Worm (Caenorhabditis elegans): ENCODE results near the gene oac-1.

oac-1 gene

DNA sequence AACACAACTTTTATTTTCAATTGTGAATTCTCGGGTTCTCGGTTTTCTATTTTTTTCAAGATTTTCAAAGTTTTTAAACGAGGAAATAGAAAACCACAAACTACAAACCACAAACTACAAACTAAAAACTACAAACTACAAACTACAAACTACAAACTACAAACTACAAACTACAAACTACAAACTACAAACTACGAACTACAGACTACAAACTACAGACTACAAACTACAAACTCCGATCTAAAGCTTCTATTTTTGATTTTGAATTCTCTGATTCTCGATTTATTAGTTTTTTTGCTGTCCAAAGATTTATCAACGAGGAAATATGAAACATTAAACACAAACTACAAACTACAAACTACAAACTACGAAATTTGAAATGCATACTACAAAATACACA is 5.5 kb downstream of the oac-1 start:
- peak; percentile 91 for TF ChIP-seq ceh-30 (tag; optimal IDR thresholded peaks at IDR 0.05)
- TF ChIP-seq odd-2 (tag; optimal IDR thresholded peaks at IDR 0.05) = no peak

DNA sequence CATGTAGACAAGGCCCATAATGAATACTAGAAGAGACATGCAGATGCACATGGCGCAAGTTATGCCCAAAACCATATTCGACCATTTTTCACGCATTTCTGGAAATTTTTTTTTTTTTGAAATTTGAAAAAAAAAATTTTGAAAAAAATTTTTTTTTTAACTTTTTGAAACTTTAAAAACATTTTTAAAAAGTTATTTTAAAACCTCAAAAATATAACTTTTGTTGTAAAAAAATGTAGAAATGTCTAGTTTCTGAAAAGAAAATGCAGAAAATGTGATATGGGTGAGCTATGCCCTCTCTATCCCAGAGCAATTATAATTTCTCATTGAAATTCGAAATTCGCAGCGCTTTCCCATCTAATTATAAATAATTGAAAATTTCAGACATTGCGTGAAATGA is 6.1 kb downstream of the oac-1 start, which contains the start of gene Y43F8B.20:
Gene Y43F8B.20 (minus strand): TSS at position 101 of the 400 bp plus-strand sequence.
- TF ChIP-seq ceh-9 (tag; optimal IDR thresholded peaks at IDR 0.05) (no peak), unc-3 (GFP tag; conservative IDR thresholded peaks at IDR 0.05) (no peak), unc-3 (tag; optimal IDR thresholded peaks at IDR 0.05) (no peak), npax-4 (tag; optimal IDR thresholded peaks at IDR 0.05) (no peak), ceh-31 (tag; optimal IDR thresholded peaks at IDR 0.05) (no peak), ceh-24 (tag; optimal IDR thresholded peaks at IDR 0.05) (no peak), gmeb-2 (tag; optimal IDR thresholded peaks at IDR 0.05) (no peak), ahr-1 (tag; optimal IDR thresholded peaks at IDR 0.05) (no peak), rnt-1 (tag; optimal IDR thresholded peaks at IDR 0.05) (no peak), K02D7.2 (tag; optimal IDR thresholded peaks at IDR 0.05) (no peak), ceh-22 (tag; optimal IDR thresholded peaks at IDR 0.05) (no peak)

DNA sequence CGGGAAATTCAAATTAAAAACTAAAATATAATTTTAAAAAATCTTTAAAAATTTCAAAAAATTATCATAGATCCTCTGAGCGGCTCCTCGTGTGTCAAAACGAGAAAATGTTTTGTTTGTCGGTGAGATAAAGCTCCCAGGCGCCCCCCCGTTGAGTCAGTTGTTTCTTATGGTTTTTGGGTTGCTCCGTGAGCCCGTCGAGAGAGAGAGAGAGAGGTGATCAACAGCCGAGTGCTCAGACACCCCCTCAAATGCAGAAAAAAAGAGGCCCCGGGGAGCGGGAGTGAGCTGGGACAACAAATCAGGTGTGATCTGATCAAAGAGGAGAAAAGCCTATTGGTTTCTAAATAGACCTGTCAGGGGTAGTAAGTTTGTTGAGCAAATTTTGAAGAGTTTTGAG is 9.1 kb downstream of the oac-1 start:
- TF ChIP-seq ceh-18 (tag; optimal IDR thresholded peaks at IDR 0.05) (peak; percentile 37), ceh-24 (tag; optimal IDR thresholded peaks at IDR 0.05) (no peak), nhr-232 (tag; optimal IDR thresholded peaks at IDR 0.05) (no peak)

DNA sequence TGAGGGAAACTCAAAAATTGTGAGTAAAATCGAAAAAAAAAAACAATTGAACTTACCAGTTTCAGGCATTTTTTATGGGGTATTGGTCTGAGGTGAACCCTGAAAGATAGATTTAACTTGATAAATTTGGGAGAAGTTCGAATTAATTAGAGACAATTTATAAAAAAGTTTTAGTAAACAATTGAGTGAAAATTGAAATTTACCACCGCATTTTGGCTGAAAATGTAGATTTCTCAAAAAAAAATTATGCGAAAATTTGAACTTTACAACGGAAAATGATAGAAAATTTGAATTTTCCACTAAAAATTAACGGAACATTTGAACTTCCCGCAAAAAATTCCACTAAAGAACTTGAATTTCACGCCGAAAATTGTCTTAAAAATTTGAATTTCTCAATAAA is 9.7 kb downstream of the oac-1 start, which contains the start of gene Y43F8B.1:
Gene Y43F8B.1 (minus strand): TSS at position 101 of the 400 bp plus-strand sequence.
- no peak for TF ChIP-seq ama-1 (optimal IDR thresholded peaks at IDR 0.05)
- no peak for TF ChIP-seq dmd-4 (tag; optimal IDR thresholded peaks at IDR 0.05; ENCODE audit: borderline replicate concordance)
- no peak for TF ChIP-seq Y22D7AL.16 (tag; optimal IDR thresholded peaks at IDR 0.05)

DNA sequence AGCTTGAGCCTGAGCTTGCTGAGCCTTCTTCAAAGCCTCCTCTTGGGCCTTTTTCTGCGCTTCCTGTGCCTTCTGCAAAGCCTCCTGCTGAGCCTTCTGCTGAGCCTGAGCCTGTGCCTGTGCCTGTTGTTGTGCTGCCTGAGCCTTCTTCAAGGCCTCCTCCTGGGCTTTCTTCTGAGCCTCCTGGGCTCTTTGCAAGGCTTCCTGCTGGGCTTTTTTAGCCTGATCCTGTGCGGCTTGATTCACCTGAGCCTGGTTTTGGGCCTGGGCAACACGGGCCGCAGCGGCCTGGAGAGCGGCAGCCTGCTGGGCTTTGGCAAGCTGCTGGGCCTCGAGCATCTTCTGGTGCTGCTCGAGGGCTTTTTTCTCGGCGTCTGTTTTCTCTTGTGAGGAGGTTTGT is 10.7 kb downstream of the oac-1 start:
- TF ChIP-seq ceh-34 (tag; optimal IDR thresholded peaks at IDR 0.05) (no peak), ceh-14 (tag; optimal IDR thresholded peaks at IDR 0.05) (peak; percentile 3), ceh-31 (tag; optimal IDR thresholded peaks at IDR 0.05) (peak; percentile 8)

DNA sequence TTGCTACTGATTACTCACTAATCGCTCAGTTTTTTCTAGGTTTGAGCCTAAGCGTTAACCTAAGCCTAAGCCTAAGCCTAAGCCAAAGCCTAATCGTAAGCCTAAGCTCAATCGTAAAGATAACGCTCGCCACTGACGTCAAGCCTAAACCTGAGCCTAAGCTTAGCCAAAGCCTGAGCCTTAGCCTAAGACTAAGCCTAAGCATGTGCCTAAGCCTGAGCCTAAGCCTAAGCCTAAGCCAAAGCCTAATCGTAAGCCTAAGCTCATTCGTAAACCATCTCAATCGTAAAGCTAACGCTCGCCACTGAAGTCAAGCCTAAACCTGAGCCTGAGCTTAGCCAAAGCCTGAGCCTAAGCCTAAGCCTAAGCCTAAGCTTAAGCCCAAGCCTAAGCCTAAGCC is 12.3 kb downstream of the oac-1 start:
- TF ChIP-seq nhr-232 (tag; optimal IDR thresholded peaks at IDR 0.05) = no peak
- peak; percentile 59 for TF ChIP-seq dve-1 (tag; optimal IDR thresholded peaks at IDR 0.05)

DNA sequence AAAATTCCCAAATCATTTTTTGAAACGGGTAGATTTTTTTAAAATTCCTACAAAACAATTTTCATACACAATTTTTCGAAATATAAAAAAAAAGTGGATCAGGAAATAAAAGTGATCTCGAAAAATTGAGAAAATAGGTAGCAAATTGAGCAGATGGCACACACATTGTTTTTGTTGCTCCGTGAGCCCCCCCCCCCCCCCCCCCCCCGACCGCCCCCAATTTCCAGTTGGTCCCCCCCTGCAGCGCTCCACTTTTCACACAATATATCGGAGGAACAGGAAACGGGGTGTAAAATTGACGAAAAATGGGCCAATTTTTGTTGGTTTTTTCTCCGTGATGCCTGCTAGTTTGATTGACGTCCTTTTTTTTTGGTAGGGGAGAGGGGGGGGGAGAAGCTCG is 14.9 kb downstream of the oac-1 start:
- TF ChIP-seq ceh-9 (tag; optimal IDR thresholded peaks at IDR 0.05) (no peak), hlh-30 (tag; optimal IDR thresholded peaks at IDR 0.05; ENCODE audit: insufficient read depth) (no peak), T23F11.4 (GFP tag; optimal IDR thresholded peaks at IDR 0.05) (no peak), ceh-24 (tag; optimal IDR thresholded peaks at IDR 0.05) (no peak), ceh-22 (tag; optimal IDR thresholded peaks at IDR 0.05) (no peak), ceh-34 (tag; optimal IDR thresholded peaks at IDR 0.05) (no peak), hlh-15 (tag; optimal IDR thresholded peaks at IDR 0.05) (no peak)

DNA sequence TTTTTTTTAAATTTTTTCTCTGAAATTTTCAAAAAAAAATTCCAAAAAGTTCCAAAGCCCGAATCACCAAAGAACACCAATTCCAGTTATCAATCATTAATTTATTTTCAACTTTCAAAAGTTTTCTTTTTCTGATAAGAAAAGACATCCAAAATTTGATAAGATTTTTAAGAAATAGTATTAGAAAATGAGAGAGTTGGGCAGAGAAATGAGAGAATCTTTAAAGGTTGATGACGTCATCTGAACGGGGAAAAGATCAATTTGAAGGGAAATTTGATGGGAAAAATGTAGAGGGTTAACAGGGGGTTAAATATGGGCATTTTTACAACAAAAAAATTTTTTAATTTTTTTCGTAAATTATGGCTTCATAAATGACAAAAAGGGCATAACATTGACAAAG is 22.3 kb downstream of the oac-1 start:
- no peak for TF ChIP-seq ceh-45 (GFP tag; IDR thresholded peaks at IDR 0.05)
- TF ChIP-seq elt-2 (tag; optimal IDR thresholded peaks at IDR 0.05) = peak; percentile 86

DNA sequence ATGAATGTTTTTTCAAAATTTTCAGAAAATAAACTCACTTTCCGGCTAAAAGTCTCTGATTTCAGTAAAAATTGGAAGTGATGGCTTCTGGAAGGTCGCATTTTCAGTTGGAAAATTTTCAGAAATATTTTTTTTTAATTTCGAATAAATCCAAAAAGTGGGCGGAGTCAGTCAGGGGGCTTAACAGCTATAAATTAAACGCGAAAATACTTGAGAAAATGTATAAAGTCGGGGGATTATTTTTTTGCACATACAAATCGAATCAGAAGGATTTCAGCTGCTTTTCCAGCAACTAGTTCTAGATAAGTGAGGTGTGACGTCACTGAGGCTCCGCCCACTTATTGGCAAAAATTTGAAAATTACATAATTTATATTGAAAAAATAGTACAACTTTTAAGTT is 22.8 kb downstream of the oac-1 start, which contains the start of gene Y43F8B.2:
Gene Y43F8B.2 (minus strand): TSS at position 101 of the 400 bp plus-strand sequence.
- TF ChIP-seq unc-42 (tag; optimal IDR thresholded peaks at IDR 0.05) (no peak), fkh-10 (GFP tag; optimal IDR thresholded peaks at IDR 0.05) (no peak), F13H6.1 (tag; optimal IDR thresholded peaks at IDR 0.05) (no peak), T23F11.4 (GFP tag; optimal IDR thresholded peaks at IDR 0.05) (no peak), nhr-232 (tag; optimal IDR thresholded peaks at IDR 0.05) (no peak), rnt-1 (tag; optimal IDR thresholded peaks at IDR 0.05) (no peak), pros-1 (tag; optimal IDR thresholded peaks at IDR 0.05) (no peak), pqm-1 (tag; optimal IDR thresholded peaks at IDR 0.05) (no peak), C38D4.7 (GFP tag; optimal IDR thresholded peaks at IDR 0.05) (no peak), ceh-30 (tag; optimal IDR thresholded peaks at IDR 0.05) (no peak), madf-2 (tag; optimal IDR thresholded peaks at IDR 0.05) (no peak), hlh-15 (tag; optimal IDR thresholded peaks at IDR 0.05) (no peak), gmeb-2 (tag; optimal IDR thresholded peaks at IDR 0.05) (no peak), fax-1 (tag; optimal IDR thresholded peaks at IDR 0.05) (no peak), ceh-34 (tag; optimal IDR thresholded peaks at IDR 0.05) (no peak), lin-11 (tag; optimal IDR thresholded peaks at IDR 0.05) (no peak), elt-2 (tag; optimal IDR thresholded peaks at IDR 0.05) (no peak), ceh-9 (tag; optimal IDR thresholded peaks at IDR 0.05) (no peak), pha-4 (tag; optimal IDR thresholded peaks at IDR 0.05) (no peak)

Data from whole organism, late embryonic.